Fruit fly (Drosophila melanogaster): ENCODE data around the gene CG14739.

- TF ChIP-seq CG1620 (GFP tag; optimal IDR thresholded peaks at IDR 0.05) (no peak), Clk (GFP tag; optimal IDR thresholded peaks at IDR 0.05) (no peak)
These were observed 49.9 kb downstream of the CG14739 start, which contains the start of gene Ect3 for dm6 chr3R:11999074-11999473.
